Worm (Caenorhabditis elegans): ENCODE measurements around the gene ppk-3.
A peak's percentile ranks its signal among the peaks of the same experiment; 100 is the strongest.

The ppk-3 gene

ce11 chrX:12987119-12987518, 11.7 kb upstream of the ppk-3 start, which contains the start of gene mff-1:
mff-1 (minus strand) TSS chrX:12987219.
- TF ChIP-seq T07F8.4 (tag; optimal IDR thresholded peaks at IDR 0.05) (no peak), bed-1 (GFP tag; IDR thresholded peaks at IDR 0.05) (no peak), F49E8.2 (tag; optimal IDR thresholded peaks at IDR 0.05; ENCODE audit: insufficient read depth) (no peak), F33H1.4 (GFP tag; IDR thresholded peaks at IDR 0.05) (no peak), snpc-4 (GFP tag; optimal IDR thresholded peaks at IDR 0.05) (no peak), snpc-4 (tag; optimal IDR thresholded peaks at IDR 0.05) (no peak), ztf-18 (tag; optimal IDR thresholded peaks at IDR 0.05) (no peak), F57C9.4 (tag; optimal IDR thresholded peaks at IDR 0.05) (no peak)

- no peak for TF ChIP-seq T26A5.8 (tag; optimal IDR thresholded peaks at IDR 0.05)
- no peak for TF ChIP-seq snpc-1.3 (tag; optimal IDR thresholded peaks at IDR 0.05; ENCODE audit: insufficient read depth)
- no peak for TF ChIP-seq pha-4 (tag; optimal IDR thresholded peaks at IDR 0.05)
- peak in 1 of 2 experiments; percentile 37 for TF ChIP-seq let-607 (tag; optimal IDR thresholded peaks at IDR 0.05)
- no peak for TF ChIP-seq sptf-2 (GFP tag; optimal IDR thresholded peaks at IDR 0.05)
- no peak for TF ChIP-seq B0336.3 (GFP tag; IDR thresholded peaks at IDR 0.05)
- TF ChIP-seq nhr-80 (tag; optimal IDR thresholded peaks at IDR 0.05) = peak; percentile 76
- no peak for TF ChIP-seq chd-7 (tag; optimal IDR thresholded peaks at IDR 0.05)
- no peak for TF ChIP-seq K11D2.4 (GFP tag; IDR thresholded peaks at IDR 0.05)
Observed at ce11 chrX:12982725-12983124, 7.3 kb upstream of the ppk-3 start.

ce11 chrX:12981393-12981792, 5.9 kb upstream of the ppk-3 start, which contains the start of gene scav-4:
scav-4 (plus strand) TSS chrX:12981775.
- TF ChIP-seq aptf-2 (GFP tag; conservative IDR thresholded peaks at IDR 0.05) = no peak
- no peak for TF ChIP-seq Y53G8AR.9 (GFP tag; conservative IDR thresholded peaks at IDR 0.05)
- TF ChIP-seq dox-1 (GFP tag; IDR thresholded peaks at IDR 0.05) = 0 out of 2 replicates have a peak, but pooled peaks have one; percentile 30
- peak; percentile 35 for TF ChIP-seq nhr-80 (tag; optimal IDR thresholded peaks at IDR 0.05)
- TF ChIP-seq let-607 (tag; optimal IDR thresholded peaks at IDR 0.05) = peak in 1 of 2 experiments; percentile 28
- TF ChIP-seq B0336.3 (GFP tag; IDR thresholded peaks at IDR 0.05) = no peak
- TF ChIP-seq ztf-18 (tag; optimal IDR thresholded peaks at IDR 0.05) = no peak
- TF ChIP-seq F23B12.7 (tag; optimal IDR thresholded peaks at IDR 0.05; ENCODE audit: insufficient read depth) = no peak
- no peak for TF ChIP-seq K11D2.4 (GFP tag; IDR thresholded peaks at IDR 0.05)
- TF ChIP-seq ceh-58 (GFP tag; IDR thresholded peaks at IDR 0.05) = no peak
- no peak for TF ChIP-seq K12H6.12 (tag; optimal IDR thresholded peaks at IDR 0.05)
- TF ChIP-seq lin-54 (GFP tag; optimal IDR thresholded peaks at IDR 0.05) = no peak
- TF ChIP-seq ztf-26 (tag; optimal IDR thresholded peaks at IDR 0.05) = no peak

- TF ChIP-seq zfh-2 (GFP tag; conservative IDR thresholded peaks at IDR 0.05) (no peak), ama-1 (optimal IDR thresholded peaks at IDR 0.05) (no peak), ama-1 (GFP tag; optimal IDR thresholded peaks at IDR 0.05) (no peak), ceh-27 (GFP tag; optimal IDR thresholded peaks at IDR 0.05) (no peak), nhr-80 (tag; optimal IDR thresholded peaks at IDR 0.05) (peak; percentile 25)
Observed at ce11 chrX:12979747-12980146, 4.3 kb upstream of the ppk-3 start.

- TF ChIP-seq let-607 (tag; optimal IDR thresholded peaks at IDR 0.05) (no peak), aptf-3 (GFP tag; IDR thresholded peaks at IDR 0.05) (0 out of 2 replicates have a peak, but pooled peaks have one; percentile 25)
Observed at ce11 chrX:12978569-12978968, 3.1 kb upstream of the ppk-3 start.

ce11 chrX:12977451-12977850, 2.0 kb upstream of the ppk-3 start, which contains the start of gene F11C1.9:
F11C1.9 (minus strand) TSS chrX:12977551.
- no peak for TF ChIP-seq rpc-1 (optimal IDR thresholded peaks at IDR 0.05)
- no peak for TF ChIP-seq rpc-1 (tag; optimal IDR thresholded peaks at IDR 0.05)
- no peak for TF ChIP-seq aptf-2 (GFP tag; conservative IDR thresholded peaks at IDR 0.05)
- no peak for TF ChIP-seq lin-54 (GFP tag; optimal IDR thresholded peaks at IDR 0.05)
- no peak for TF ChIP-seq let-607 (tag; optimal IDR thresholded peaks at IDR 0.05)
- TF ChIP-seq ztf-22 (GFP tag; optimal IDR thresholded peaks at IDR 0.05) = no peak
- no peak for TF ChIP-seq Y53G8AR.9 (GFP tag; conservative IDR thresholded peaks at IDR 0.05)
- no peak for TF ChIP-seq F55B11.4 (tag; optimal IDR thresholded peaks at IDR 0.05; ENCODE audit: borderline replicate concordance, insufficient read depth)
- TF ChIP-seq let-526 (GFP tag; IDR thresholded peaks at IDR 0.05) = no peak
- no peak for TF ChIP-seq ztf-26 (tag; optimal IDR thresholded peaks at IDR 0.05)
- TF ChIP-seq lin-40 (tag; optimal IDR thresholded peaks at IDR 0.05) = no peak
- TF ChIP-seq F22D6.2 (tag; optimal IDR thresholded peaks at IDR 0.05) = no peak
- TF ChIP-seq mxl-1 (tag; optimal IDR thresholded peaks at IDR 0.05) = no peak
- no peak for TF ChIP-seq sptf-2 (GFP tag; optimal IDR thresholded peaks at IDR 0.05)
- TF ChIP-seq aptf-3 (GFP tag; IDR thresholded peaks at IDR 0.05) = no peak
- no peak for TF ChIP-seq sea-2 (GFP tag; IDR thresholded peaks at IDR 0.05)
- TF ChIP-seq lsl-1 (GFP tag; optimal IDR thresholded peaks at IDR 0.05) = no peak

Data from whole organism, young adult.